Fruit fly (Drosophila melanogaster) whole organism, embryonic: ENCODE results near the gene Sas-6.

Experiments
- Asciz ChIP-seq: fragments of 200-800 bp; sonication (Bioruptor generic); optimal IDR thresholded peaks from 2 replicates; lab custom pipeline; 2017; ENCODE audit warnings: missing biosample characterization, mild to moderate bottlenecking, missing genetic modification characterization, missing genetic modification reagents
- Bgb ChIP-seq: fragments of 200-800 bp; sonication (Bioruptor generic); IDR thresholded peaks from 2 replicates; pipeline ENCODE4 v1.3.6; 2022; ENCODE audit warnings: missing biosample characterization, missing genetic modification characterization; ENCODE audit not compliant: partially characterized antibody
- Blimp-1 ChIP-seq: fragments of 200-800 bp; sonication (Bioruptor generic); optimal IDR thresholded peaks from 3 replicates; lab custom pipeline; 2018; ENCODE audit warnings: missing biosample characterization, missing genetic modification characterization, mild to moderate bottlenecking, moderate library complexity, missing genetic modification reagents
- CG10431 ChIP-seq: fragments of 200-800 bp; sonication (Bioruptor generic); optimal IDR thresholded peaks from 3 replicates; lab custom pipeline; 2018; ENCODE audit warnings: missing biosample characterization, mild to moderate bottlenecking, missing genetic modification characterization
- CG10979 ChIP-seq: fragments of 200-800 bp; sonication (Bioruptor generic); optimal IDR thresholded peaks from 2 replicates; lab custom pipeline; 2018; ENCODE audit warnings: missing biosample characterization, mild to moderate bottlenecking, missing genetic modification characterization, moderate library complexity
- CG11247 ChIP-seq: fragments of 200-800 bp; sonication (Bioruptor generic); IDR thresholded peaks from 2 replicates; pipeline ENCODE4 v1.3.6; 2022; ENCODE audit warnings: missing biosample characterization, missing genetic modification characterization
- CG11696 ChIP-seq: fragments of 200-800 bp; sonication (Bioruptor generic); IDR thresholded peaks from 2 replicates; pipeline ENCODE4 v1.3.6; 2022; ENCODE audit warnings: missing biosample characterization, missing genetic modification characterization
- CG12155 ChIP-seq: fragments of 200-800 bp; sonication (Bioruptor generic); optimal IDR thresholded peaks from 3 replicates; lab custom pipeline; 2016; ENCODE audit warnings: missing biosample characterization, missing genetic modification characterization
- CG12659 ChIP-seq: fragments of 200-800 bp; sonication (Bioruptor generic); optimal IDR thresholded peaks from 3 replicates; lab custom pipeline; 2017; ENCODE audit warnings: mild to moderate bottlenecking, missing biosample characterization, missing genetic modification reagents, missing genetic modification characterization
- CG14710 ChIP-seq: fragments of 200-800 bp; sonication (Bioruptor generic); optimal IDR thresholded peaks from 3 replicates; lab custom pipeline; 2019; ENCODE audit warnings: missing biosample characterization, mild to moderate bottlenecking, missing genetic modification characterization, moderate library complexity
- CG16813 ChIP-seq: fragments of 200-800 bp; sonication (Bioruptor generic); IDR thresholded peaks from 3 replicates; pipeline ENCODE4 v1.3.6; 2022; ENCODE audit warnings: missing biosample characterization, missing genetic modification characterization; ENCODE audit not compliant: partially characterized antibody
- CG18011 ChIP-seq: fragments of 200-800 bp; sonication (Bioruptor generic); optimal IDR thresholded peaks from 2 replicates; lab custom pipeline; 2017; ENCODE audit warnings: missing biosample characterization, missing genetic modification characterization, mild to moderate bottlenecking, moderate library complexity, missing genotype
- CG31441 ChIP-seq: fragments of 200-800 bp; sonication (Bioruptor generic); IDR thresholded peaks from 2 replicates; pipeline ENCODE4 v1.3.6; 2022; ENCODE audit warnings: missing biosample characterization, missing genetic modification characterization
- CG32767 ChIP-seq: fragments of 200-800 bp; sonication (Bioruptor generic); IDR thresholded peaks from 2 replicates; pipeline ENCODE4 v1.3.6; 2022; ENCODE audit warnings: missing biosample characterization, missing genetic modification characterization
- CG34422 ChIP-seq: fragments of 200-800 bp; sonication (Bioruptor generic); IDR thresholded peaks from 3 replicates; pipeline ENCODE4 v1.3.6; 2022; ENCODE audit warnings: missing biosample characterization, missing genetic modification characterization
- CG6854 ChIP-seq: fragments of 200-800 bp; sonication (Bioruptor generic); optimal IDR thresholded peaks from 3 replicates; lab custom pipeline; 2017; ENCODE audit warnings: missing biosample characterization, mild to moderate bottlenecking, missing genetic modification characterization
- CG8388 ChIP-seq: fragments of 200-800 bp; sonication (Bioruptor generic); optimal IDR thresholded peaks from 2 replicates; lab custom pipeline; 2019; ENCODE audit warnings: missing biosample characterization, mild to moderate bottlenecking, missing genetic modification characterization, moderate library complexity
- CG8924 ChIP-seq: fragments of 200-800 bp; optimal IDR thresholded peaks from 3 replicates; lab custom pipeline; 2019; ENCODE audit warnings: missing biosample characterization, mild to moderate bottlenecking, missing genetic modification characterization, moderate library complexity
- Chrac-16 ChIP-seq: fragments of 200-800 bp; sonication (Bioruptor generic); optimal IDR thresholded peaks from 3 replicates; lab custom pipeline; 2016; ENCODE audit warnings: missing biosample characterization, missing genetic modification characterization
- Dek ChIP-seq: fragments of 200-800 bp; sonication (Bioruptor generic); optimal IDR thresholded peaks from 3 replicates; lab custom pipeline; 2019; ENCODE audit warnings: missing biosample characterization, mild to moderate bottlenecking, missing genetic modification characterization, moderate library complexity
- E2f1 ChIP-seq: fragments of 200-800 bp; sonication (Bioruptor generic); IDR thresholded peaks from 2 replicates; pipeline ENCODE4 v1.3.6; 2022; ENCODE audit warnings: missing biosample characterization, missing genetic modification characterization
- ERR ChIP-seq: fragments of 200-800 bp; sonication (Bioruptor generic); optimal IDR thresholded peaks from 2 replicates; lab custom pipeline; 2016; ENCODE audit warnings: missing biosample characterization, missing genetic modification characterization
- HLH4C ChIP-seq: fragments of 200-800 bp; sonication (Bioruptor generic); IDR thresholded peaks from 3 replicates; pipeline ENCODE4 v1.3.6; 2022; ENCODE audit warnings: missing biosample characterization, missing genetic modification characterization; ENCODE audit not compliant: partially characterized antibody
- MESR4 ChIP-seq: fragments of 200-800 bp; sonication (Bioruptor generic); optimal IDR thresholded peaks from 2 replicates; lab custom pipeline; 2018; ENCODE audit warnings: missing biosample characterization, mild to moderate bottlenecking, missing genetic modification characterization, moderate library complexity
- Max ChIP-seq: fragments of 200-800 bp; sonication (Bioruptor generic); optimal IDR thresholded peaks from 2 replicates; lab custom pipeline; 2016; ENCODE audit warnings: missing biosample characterization, mild to moderate bottlenecking, missing genetic modification characterization
- Poxn ChIP-seq: fragments of 200-800 bp; sonication (Bioruptor generic); IDR thresholded peaks from 2 replicates; pipeline ENCODE4 v1.3.6; 2022; ENCODE audit warnings: missing biosample characterization, missing genetic modification characterization
- Sin3A ChIP-seq: fragments of >200 bp; optimal IDR thresholded peaks from 2 replicates; lab custom pipeline; 2018
- Spps ChIP-seq: fragments of 200-800 bp; sonication (Bioruptor generic); optimal IDR thresholded peaks from 2 replicates; lab custom pipeline; 2018; ENCODE audit warnings: missing biosample characterization, mild to moderate bottlenecking, missing genetic modification characterization
- Tbp ChIP-seq: fragments of >200 bp; optimal IDR thresholded peaks from 2 replicates; lab custom pipeline; 2018; ENCODE audit warnings: missing biosample characterization, missing genetic modification characterization
- YL-1 ChIP-seq: fragments of 200-800 bp; sonication (Bioruptor generic); optimal IDR thresholded peaks from 3 replicates; lab custom pipeline; 2017; ENCODE audit warnings: missing biosample characterization, mild to moderate bottlenecking, missing genetic modification characterization
- ab ChIP-seq: fragments of 200-800 bp; sonication (Bioruptor generic); optimal IDR thresholded peaks from 2 replicates; lab custom pipeline; 2016; ENCODE audit warnings: missing biosample characterization, missing genetic modification characterization
- amos ChIP-seq: fragments of 200-800 bp; sonication (Bioruptor generic); IDR thresholded peaks from 2 replicates; pipeline ENCODE4 v1.3.6; 2022; ENCODE audit warnings: missing biosample characterization, missing genetic modification characterization; ENCODE audit not compliant: partially characterized antibody
- bigmax ChIP-seq: fragments of 200-800 bp; sonication (Bioruptor generic); optimal IDR thresholded peaks from 2 replicates; lab custom pipeline; 2018; ENCODE audit warnings: missing biosample characterization, mild to moderate bottlenecking, missing genetic modification characterization
- cas ChIP-seq: fragments of 200-800 bp; sonication (Bioruptor generic); IDR thresholded peaks from 2 replicates; pipeline ENCODE4 v1.3.6; 2022; ENCODE audit warnings: missing biosample characterization, missing genetic modification characterization
- dmrt11E ChIP-seq: fragments of 200-800 bp; sonication (Bioruptor generic); optimal IDR thresholded peaks from 3 replicates; lab custom pipeline; 2018; ENCODE audit warnings: missing biosample characterization, mild to moderate bottlenecking, missing genetic modification characterization, moderate library complexity
- dpn ChIP-seq, 2 experiments: fragments of 200-800 bp; sonication (Bioruptor generic); optimal IDR thresholded peaks; 3 replicates each; lab custom pipeline; 2016; ENCODE audit warnings: missing biosample characterization in 2 of 2, missing genetic modification characterization in 2 of 2
- fd96Cb ChIP-seq: fragments of 200-800 bp; sonication (Bioruptor generic); optimal IDR thresholded peaks from 2 replicates; lab custom pipeline; 2018; ENCODE audit warnings: missing biosample characterization, mild to moderate bottlenecking, missing genetic modification characterization, moderate library complexity
- gcm2 ChIP-seq: fragments of 200-800 bp; sonication (Bioruptor generic); optimal IDR thresholded peaks from 2 replicates; lab custom pipeline; 2016; ENCODE audit warnings: missing biosample characterization, missing genetic modification characterization
- hkb ChIP-seq, 2 experiments: fragments of 200-800 bp in 1 of 2; fragments of >200 bp in 1 of 2; sonication (Bioruptor generic) in 1 of 2; IDR thresholded peaks in 1 of 2; optimal IDR thresholded peaks in 1 of 2; 2 replicates each; pipeline versions ENCODE4 v1.3.6 to Lab custom; 2017 to 2022; ENCODE audit warnings: missing biosample characterization in 1 of 2, missing genetic modification characterization in 1 of 2
- lilli ChIP-seq: fragments of 200-800 bp; sonication (Bioruptor generic); optimal IDR thresholded peaks from 3 replicates; lab custom pipeline; 2016; ENCODE audit warnings: missing biosample characterization, missing genetic modification characterization
- pho ChIP-seq: fragments of 200-800 bp; sonication (Bioruptor generic); optimal IDR thresholded peaks from 2 replicates; lab custom pipeline; 2016; ENCODE audit warnings: missing biosample characterization, missing genetic modification characterization
- pum ChIP-seq: fragments of 200-800 bp; sonication (Bioruptor generic); optimal IDR thresholded peaks from 2 replicates; lab custom pipeline; 2016; ENCODE audit warnings: missing biosample characterization, missing genetic modification characterization
- repo ChIP-seq: fragments of 200-800 bp; sonication (Bioruptor generic); optimal IDR thresholded peaks from 2 replicates; lab custom pipeline; 2016; ENCODE audit warnings: missing biosample characterization, missing genetic modification characterization
- scrt ChIP-seq: fragments of 200-800 bp; sonication (Bioruptor generic); optimal IDR thresholded peaks from 2 replicates; lab custom pipeline; 2018; ENCODE audit warnings: missing biosample characterization, mild to moderate bottlenecking, missing genetic modification characterization, moderate library complexity
- shn ChIP-seq: fragments of 200-800 bp; sonication (Bioruptor generic); optimal IDR thresholded peaks from 3 replicates; lab custom pipeline; 2016; ENCODE audit warnings: missing biosample characterization, missing genetic modification characterization
- slbo ChIP-seq: fragments of 200-800 bp; sonication (Bioruptor generic); IDR thresholded peaks from 2 replicates; pipeline ENCODE4 v1.3.6; 2022; ENCODE audit warnings: missing biosample characterization, missing genetic modification characterization
- tin ChIP-seq: fragments of 200-800 bp; sonication (Bioruptor generic); optimal IDR thresholded peaks from 3 replicates; lab custom pipeline; 2016; ENCODE audit warnings: missing biosample characterization, missing genetic modification characterization
- tna ChIP-seq: fragments of 200-800 bp; sonication (Bioruptor generic); IDR thresholded peaks from 2 replicates; pipeline ENCODE4 v1.3.6; 2022; ENCODE audit warnings: missing biosample characterization, missing genetic modification characterization; ENCODE audit not compliant: partially characterized antibody
- trh ChIP-seq: fragments of 200-800 bp; sonication (Bioruptor generic); optimal IDR thresholded peaks from 2 replicates; lab custom pipeline; 2016; ENCODE audit warnings: missing biosample characterization, missing genetic modification characterization
- unc-4 ChIP-seq: fragments of 200-800 bp; sonication (Bioruptor generic); IDR thresholded peaks from 2 replicates; pipeline ENCODE4 v1.3.6; 2022; ENCODE audit warnings: missing biosample characterization, missing genetic modification characterization; ENCODE audit not compliant: partially characterized antibody
- z ChIP-seq: fragments of 200-800 bp; sonication (Bioruptor generic); IDR thresholded peaks from 3 replicates; pipeline ENCODE4 v1.3.6; 2022; ENCODE audit warnings: missing biosample characterization, missing genetic modification characterization

The Sas-6 gene

DNA sequence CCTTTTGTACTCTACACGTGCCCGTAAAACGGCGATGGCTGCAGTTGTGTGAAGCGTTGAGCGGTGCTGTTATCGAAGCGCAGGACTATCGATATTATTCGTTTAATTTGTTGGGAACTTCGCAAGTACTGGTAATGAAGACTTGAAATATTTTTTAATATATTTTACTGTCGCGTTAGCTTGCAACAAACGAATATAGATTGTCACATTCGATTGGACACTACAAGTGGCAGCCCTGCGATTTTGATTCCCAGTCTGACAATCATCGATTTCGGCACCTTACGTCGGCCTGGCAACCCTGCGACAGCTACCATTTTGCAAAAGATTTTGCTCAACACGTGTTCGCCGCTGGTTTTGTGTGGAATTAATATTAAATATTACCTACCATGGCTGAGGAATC lies 9.5 kb downstream of the Sas-6 start, which contains the start of the genes Nlp and Nph (continued):
- TF ChIP-seq HLH4C (peak; percentile 89), dpn (GFP tag; optimal IDR thresholded peaks at IDR 0.05; lab: Kevin White, UChicago) (peak; percentile 36 to 41), Dek (tag; lab: Kevin White, UChicago) (no peak), CG11247 (no peak), CG18011 (GFP tag; lab: Kevin White, UChicago) (peak; percentile 30), Blimp-1 (GFP tag; lab: Kevin White, UChicago) (no peak), pum (GFP tag; lab: Kevin White, UChicago) (no peak), hkb (optimal IDR thresholded peaks at IDR 0.05; lab: Kevin White, UChicago) (no peak), hkb (GFP tag; IDR thresholded peaks at IDR 0.05; lab: Robert Waterston, UW) (peak; percentile 48; the same call in 1 of the 2 replicates), gcm2 (GFP tag; lab: Kevin White, UChicago) (no peak), CG8924 (tag; lab: Kevin White, UChicago) (peak; percentile 43), CG11696 (GFP tag; lab: Robert Waterston, UW) (no peak), CG10431 (GFP tag; lab: Kevin White, UChicago) (no peak), amos (GFP tag; lab: Robert Waterston, UW) (peak; percentile 76), Poxn (GFP tag; lab: Robert Waterston, UW) (no peak), ERR (GFP tag; lab: Kevin White, UChicago) (no peak), CG6854 (GFP tag; lab: Kevin White, UChicago) (no peak), CG32767 (no peak), Sin3A (lab: Kevin White, UChicago) (peak; percentile 84), Bgb (peak; percentile 84), dmrt11E (tag; lab: Kevin White, UChicago) (no peak), ab (no peak), Spps (tag; lab: Kevin White, UChicago) (peak; percentile 7), lilli (GFP tag; lab: Kevin White, UChicago) (peak; percentile 54), CG31441 (GFP tag; lab: Robert Waterston, UW) (no peak), scrt (GFP tag; lab: Kevin White, UChicago) (peak; percentile 75), pho (GFP tag; lab: Kevin White, UChicago) (no peak), Chrac-16 (GFP tag; lab: Kevin White, UChicago) (peak; percentile 6), trh (GFP tag; lab: Kevin White, UChicago) (no peak), CG10979 (tag; lab: Kevin White, UChicago) (peak; percentile 15), CG8388 (GFP tag; lab: Kevin White, UChicago) (no peak), unc-4 (GFP tag; lab: Robert Waterston, UW) (peak; percentile 90), repo (GFP tag; lab: Kevin White, UChicago) (no peak), tna (GFP tag; lab: Robert Waterston, UW) (peak; percentile 61), Asciz (GFP tag; lab: Kevin White, UChicago) (no peak), z (GFP tag; lab: Robert Waterston, UW) (no peak), bigmax (GFP tag; lab: Kevin White, UChicago) (no peak), CG16813 (peak; percentile 86), tin (GFP tag; lab: Kevin White, UChicago) (peak; percentile 43), cas (no peak), E2f1 (no peak), MESR4 (GFP tag; lab: Kevin White, UChicago) (peak; percentile 29), CG34422 (GFP tag; lab: Robert Waterston, UW) (peak; percentile 51; the same call in 1 of the 3 replicates), slbo (GFP tag; lab: Robert Waterston, UW) (peak; percentile 45), fd96Cb (no peak), CG14710 (peak; percentile 67), YL-1 (GFP tag; lab: Kevin White, UChicago) (peak; percentile 93), Tbp (peak; percentile 64), CG12659 (GFP tag; lab: Kevin White, UChicago) (peak; percentile 65), shn (GFP tag; lab: Kevin White, UChicago) (no peak), CG12155 (peak; percentile 47), Max (GFP tag; lab: Kevin White, UChicago) (peak; percentile 87)
